Worm (Caenorhabditis elegans) whole organism, young adult: ENCODE results near the gene F47B8.10.

Experiments
- F49E8.2 ChIP-seq: sonication (generic microtip); optimal IDR thresholded peaks from 3 replicates; lab custom pipeline; 2017; ENCODE audit warnings: missing genetic modification characterization, mild to moderate bottlenecking, missing compliant biosample characterization, antibody characterized with exemption, moderate library complexity; ENCODE audit not compliant: insufficient read depth
- Y53F4B.3 ChIP-seq: fragments of 200-800 bp; sonication (Bioruptor generic); IDR thresholded peaks from 2 replicates; pipeline ENCODE4 v1.3.6; 2022; ENCODE audit warnings: missing genetic modification reagents, missing genetic modification characterization, missing compliant biosample characterization
- Y79H2A.3 ChIP-seq: fragments of 200-800 bp; sonication (Bioruptor generic); conservative IDR thresholded peaks from 2 replicates; pipeline ENCODE4 v1.3.6; 2022; ENCODE audit warnings: missing genetic modification reagents, missing genetic modification characterization, missing compliant biosample characterization
- attf-5 ChIP-seq: fragments of 200-800 bp; sonication (Bioruptor generic); optimal IDR thresholded peaks from 2 replicates; lab custom pipeline; 2018; ENCODE audit warnings: mild to moderate bottlenecking, missing genetic modification characterization, missing compliant biosample characterization
- ccch-3 ChIP-seq: fragments of 200-800 bp; sonication (Bioruptor generic); optimal IDR thresholded peaks from 2 replicates; lab custom pipeline; 2018; ENCODE audit warnings: mild to moderate bottlenecking, missing genetic modification characterization, missing compliant biosample characterization
- dox-1 ChIP-seq: fragments of 200-800 bp; sonication (Bioruptor generic); IDR thresholded peaks from 2 replicates; pipeline ENCODE4 v1.3.6; 2022; ENCODE audit warnings: missing genetic modification reagents, missing genetic modification characterization, missing compliant biosample characterization
- dpff-1 ChIP-seq: sonication (generic microtip); optimal IDR thresholded peaks from 2 replicates; lab custom pipeline; 2017; ENCODE audit warnings: mild to moderate bottlenecking, missing genetic modification characterization, missing compliant biosample characterization
- hmg-20 ChIP-seq: fragments of 200-800 bp; sonication (Bioruptor generic); IDR thresholded peaks from 2 replicates; pipeline ENCODE4 v1.3.6; 2022; ENCODE audit warnings: missing genetic modification reagents, missing genetic modification characterization, missing compliant biosample characterization
- nfya-2 ChIP-seq: fragments of 200-800 bp; sonication (Bioruptor generic); IDR thresholded peaks from 2 replicates; pipeline ENCODE4 v1.3.6; 2022; ENCODE audit warnings: missing genetic modification reagents, missing genetic modification characterization, missing compliant biosample characterization
- pha-4 ChIP-seq: fragments of 150-350 bp; sonication (generic microtip); optimal IDR thresholded peaks from 2 replicates; lab custom pipeline; 2014; ENCODE audit warnings: missing biosample characterization, missing genetic modification reagents, missing genetic modification characterization
- repo-1 ChIP-seq: sonication (generic microtip); optimal IDR thresholded peaks from 2 replicates; lab custom pipeline; 2017; ENCODE audit warnings: mild to moderate bottlenecking, missing genetic modification characterization, missing compliant biosample characterization
- tlf-1 ChIP-seq: fragments of 200-800 bp; sonication (Bioruptor generic); optimal IDR thresholded peaks from 2 replicates; lab custom pipeline; 2018; ENCODE audit warnings: mild to moderate bottlenecking, missing genetic modification characterization, missing compliant biosample characterization
- zim-3 ChIP-seq: sonication (generic microtip); optimal IDR thresholded peaks from 2 replicates; lab custom pipeline; 2017; ENCODE audit warnings: mild to moderate bottlenecking, missing genetic modification characterization, moderate library complexity, missing compliant biosample characterization

- no peak for TF ChIP-seq pha-4 (tag; lab: Kevin White, UChicago)
- no peak for TF ChIP-seq dpff-1 (tag; lab: Kevin White, UChicago)
- TF ChIP-seq dox-1 (GFP tag; lab: Robert Waterston, UW) = no peak
- TF ChIP-seq attf-5 (GFP tag; lab: Kevin White, UChicago) = no peak
- TF ChIP-seq ccch-3 = no peak
- no peak for TF ChIP-seq zim-3 (tag; lab: Kevin White, UChicago)
- no peak for TF ChIP-seq Y79H2A.3 (GFP tag; lab: Robert Waterston, UW)
- no peak for TF ChIP-seq Y53F4B.3 (GFP tag; lab: Robert Waterston, UW)
- no peak for TF ChIP-seq nfya-2 (GFP tag; lab: Robert Waterston, UW)
- no peak for TF ChIP-seq F49E8.2 (tag; lab: Kevin White, UChicago)
- TF ChIP-seq repo-1 = no peak
- no peak for TF ChIP-seq hmg-20 (GFP tag; lab: Robert Waterston, UW)
- TF ChIP-seq tlf-1 (GFP tag; lab: Kevin White, UChicago) = no peak
Observed at ce11 chrV:14336655-14337054, 5.1 kb upstream of the F47B8.10 start, which contains the start of gene srm-6.
